Worm (Caenorhabditis elegans) whole organism, L1 larva: ENCODE results near the gene T28C6.10.

ENCODE experiments used
- C04F5.9 ChIP-seq: sonication (generic microtip); optimal IDR thresholded peaks from 2 replicates; lab custom pipeline; 2016; ENCODE audit warnings: missing genetic modification characterization, missing compliant biosample characterization
- C16A3.4 ChIP-seq: fragments of 150-350 bp; optimal IDR thresholded peaks from 2 replicates; lab custom pipeline; 2014; ENCODE audit warnings: missing biosample characterization, missing genetic modification characterization
- ceh-63 ChIP-seq: fragments of 200-800 bp; sonication (Bioruptor generic); optimal IDR thresholded peaks from 2 replicates; lab custom pipeline; 2018; ENCODE audit warnings: mild to moderate bottlenecking, missing genetic modification characterization, missing compliant biosample characterization
- ceh-82 ChIP-seq, 3 experiments: fragments of 150-350 bp in 1 of 3; sonication (generic microtip) in 2 of 3; optimal IDR thresholded peaks; 2 replicates each; lab custom pipeline; 2014 to 2017; ENCODE audit warnings: missing biosample characterization in 3 of 3, missing genetic modification characterization in 3 of 3
- ces-1 ChIP-seq: fragments of 150-350 bp; optimal IDR thresholded peaks from 2 replicates; lab custom pipeline; 2014; ENCODE audit warnings: missing biosample characterization, missing genetic modification reagents, missing genetic modification characterization
- dpl-1 ChIP-seq, 3 experiments: fragments of 150-350 bp in 2 of 3; sonication (generic microtip) in 1 of 3; optimal IDR thresholded peaks; 2 replicates each; lab custom pipeline; 2014 to 2017; ENCODE audit warnings: missing biosample characterization in 3 of 3, missing genetic modification characterization in 3 of 3, missing genetic modification reagents in 3 of 3
- efl-1 ChIP-seq, 4 experiments: fragments of 150-350 bp; optimal IDR thresholded peaks in 3 of 4; peaks in 1 of 4; 1 replicate in 1 of 4; 2 replicates in 3 of 4; lab custom pipeline; 2014; ENCODE audit warnings: missing biosample characterization in 2 of 4, missing genetic modification characterization in 2 of 4, missing genetic modification reagents in 2 of 4
- efl-3 ChIP-seq: fragments of 200-800 bp; sonication (Bioruptor generic); optimal IDR thresholded peaks from 2 replicates; lab custom pipeline; 2018; ENCODE audit warnings: mild to moderate bottlenecking, missing genetic modification characterization, missing compliant biosample characterization
- egl-27 ChIP-seq, 2 experiments: fragments of 150-350 bp in 1 of 2; sonication (generic microtip); optimal IDR thresholded peaks; 3 replicates each; lab custom pipeline; 2017 to 2018; ENCODE audit warnings: missing biosample characterization in 2 of 2, missing genetic modification characterization in 2 of 2, missing genetic modification reagents in 2 of 2
- elt-3 ChIP-seq, 6 experiments: fragments of 150-350 bp in 1 of 6; sonication (generic microtip); optimal IDR thresholded peaks; 2 replicates each; lab custom pipeline; 2017 to 2018; ENCODE audit warnings: missing biosample characterization in 6 of 6, missing genetic modification characterization in 6 of 6, inconsistent platforms in 1 of 6
- fkh-10 ChIP-seq: sonication (generic microtip); optimal IDR thresholded peaks from 2 replicates; lab custom pipeline; 2017; ENCODE audit warnings: missing biosample characterization, missing genetic modification reagents, missing genetic modification characterization
- fkh-4 ChIP-seq: sonication (generic microtip); optimal IDR thresholded peaks from 2 replicates; lab custom pipeline; 2016; ENCODE audit warnings: missing compliant biosample characterization, missing genetic modification characterization, borderline replicate concordance
- fkh-8 ChIP-seq: sonication (generic microtip); optimal IDR thresholded peaks from 2 replicates; lab custom pipeline; 2016; ENCODE audit warnings: mild to moderate bottlenecking, missing genetic modification characterization, missing compliant biosample characterization
- grh-1 ChIP-seq: fragments of 200-800 bp; sonication (Bioruptor generic); IDR thresholded peaks from 2 replicates; pipeline ENCODE4 v1.3.6; 2022; ENCODE audit warnings: missing genetic modification reagents, missing genetic modification characterization, missing compliant biosample characterization
- irx-1 ChIP-seq: sonication (generic microtip); optimal IDR thresholded peaks from 2 replicates; lab custom pipeline; 2016; ENCODE audit warnings: missing genetic modification characterization, missing compliant biosample characterization
- isw-1 ChIP-seq: fragments of 200-800 bp; sonication (Bioruptor generic); IDR thresholded peaks from 2 replicates; pipeline ENCODE4 v1.3.6; 2022; ENCODE audit warnings: missing genetic modification characterization, missing compliant biosample characterization
- jun-1 ChIP-seq: fragments of 150-350 bp; optimal IDR thresholded peaks from 2 replicates; lab custom pipeline; 2014; ENCODE audit warnings: missing biosample characterization, missing genetic modification reagents, missing genetic modification characterization
- lin-13 ChIP-seq: fragments of 150-350 bp; optimal IDR thresholded peaks from 2 replicates; lab custom pipeline; 2014; ENCODE audit warnings: missing biosample characterization, missing genetic modification reagents, missing genetic modification characterization
- lin-14 ChIP-seq: fragments of 200-800 bp; sonication (Bioruptor generic); optimal IDR thresholded peaks from 2 replicates; lab custom pipeline; 2018; ENCODE audit warnings: mild to moderate bottlenecking, missing genetic modification characterization, moderate library complexity, missing compliant biosample characterization
- lin-39 ChIP-seq: fragments of 150-350 bp; optimal IDR thresholded peaks from 2 replicates; lab custom pipeline; 2014; ENCODE audit warnings: missing biosample characterization, missing genetic modification reagents, missing genetic modification characterization
- lir-3 ChIP-seq: sonication (generic microtip); optimal IDR thresholded peaks from 2 replicates; lab custom pipeline; 2016; ENCODE audit warnings: mild to moderate bottlenecking, missing genetic modification characterization, moderate library complexity, missing compliant biosample characterization; ENCODE audit not compliant: poor library complexity
- lsy-2 ChIP-seq, 2 experiments: fragments of 150-350 bp; optimal IDR thresholded peaks; 2 replicates each; lab custom pipeline; 2014; ENCODE audit warnings: missing biosample characterization in 2 of 2, missing genetic modification characterization in 2 of 2
- mef-2 ChIP-seq: fragments of 150-350 bp; optimal IDR thresholded peaks from 2 replicates; lab custom pipeline; 2014; ENCODE audit warnings: missing biosample characterization, missing genetic modification characterization
- nhr-19 ChIP-seq: fragments of 200-800 bp; sonication (Bioruptor generic); conservative IDR thresholded peaks from 2 replicates; pipeline ENCODE4 v1.3.6; 2022; ENCODE audit warnings: missing genetic modification characterization, missing compliant biosample characterization
- nhr-237 ChIP-seq: fragments of 150-350 bp; optimal IDR thresholded peaks from 2 replicates; lab custom pipeline; 2014; ENCODE audit warnings: missing biosample characterization, missing genetic modification characterization
- nhr-28 ChIP-seq: fragments of 150-350 bp; optimal IDR thresholded peaks from 2 replicates; lab custom pipeline; 2014; ENCODE audit warnings: missing biosample characterization, missing genetic modification characterization
- nhr-47 ChIP-seq: sonication (generic microtip); optimal IDR thresholded peaks from 2 replicates; lab custom pipeline; 2016; ENCODE audit warnings: mild to moderate bottlenecking, missing genetic modification characterization, moderate library complexity, missing compliant biosample characterization
- nhr-71 ChIP-seq: sonication (generic microtip); optimal IDR thresholded peaks from 2 replicates; lab custom pipeline; 2016; ENCODE audit warnings: mild to moderate bottlenecking, missing genetic modification characterization, moderate library complexity, missing compliant biosample characterization
- nhr-76 ChIP-seq: sonication (generic microtip); optimal IDR thresholded peaks from 2 replicates; lab custom pipeline; 2017; ENCODE audit warnings: missing biosample characterization, missing genetic modification characterization
- nhr-77 ChIP-seq: fragments of 150-350 bp; optimal IDR thresholded peaks from 2 replicates; lab custom pipeline; 2014; ENCODE audit warnings: missing biosample characterization, missing genetic modification characterization
- nhr-84 ChIP-seq: sonication (generic microtip); optimal IDR thresholded peaks from 2 replicates; lab custom pipeline; 2017; ENCODE audit warnings: missing biosample characterization, missing genetic modification characterization
- rnt-1 ChIP-seq: sonication (generic microtip); optimal IDR thresholded peaks from 2 replicates; lab custom pipeline; 2016; ENCODE audit warnings: mild to moderate bottlenecking, missing genetic modification characterization, moderate library complexity, missing compliant biosample characterization
- snpc-4 ChIP-seq: fragments of 150-350 bp; optimal IDR thresholded peaks from 2 replicates; lab custom pipeline; 2014; ENCODE audit warnings: missing biosample characterization, missing genetic modification characterization
- snu-23 ChIP-seq: sonication (generic microtip); optimal IDR thresholded peaks from 2 replicates; lab custom pipeline; 2016; ENCODE audit warnings: missing genetic modification characterization, missing compliant biosample characterization
- sup-37 ChIP-seq: fragments of 200-800 bp; sonication (Bioruptor generic); optimal IDR thresholded peaks from 2 replicates; lab custom pipeline; 2018; ENCODE audit warnings: mild to moderate bottlenecking, missing genetic modification characterization, missing compliant biosample characterization
- tbx-2 ChIP-seq: sonication (generic microtip); optimal IDR thresholded peaks from 2 replicates; lab custom pipeline; 2016; ENCODE audit warnings: missing genetic modification characterization, missing compliant biosample characterization
- vab-15 ChIP-seq: sonication (generic microtip); optimal IDR thresholded peaks from 2 replicates; lab custom pipeline; 2017; ENCODE audit warnings: missing genotype, mild to moderate bottlenecking, missing genetic modification characterization, missing compliant biosample characterization
- zip-4 ChIP-seq: fragments of 200-800 bp; sonication (Bioruptor generic); optimal IDR thresholded peaks from 2 replicates; lab custom pipeline; 2018; ENCODE audit warnings: mild to moderate bottlenecking, missing genetic modification characterization, moderate library complexity, missing compliant biosample characterization
- ztf-4 ChIP-seq: fragments of 150-350 bp; optimal IDR thresholded peaks from 2 replicates; lab custom pipeline; 2014; ENCODE audit warnings: missing biosample characterization, missing genetic modification characterization

Gene T28C6.10

DNA sequence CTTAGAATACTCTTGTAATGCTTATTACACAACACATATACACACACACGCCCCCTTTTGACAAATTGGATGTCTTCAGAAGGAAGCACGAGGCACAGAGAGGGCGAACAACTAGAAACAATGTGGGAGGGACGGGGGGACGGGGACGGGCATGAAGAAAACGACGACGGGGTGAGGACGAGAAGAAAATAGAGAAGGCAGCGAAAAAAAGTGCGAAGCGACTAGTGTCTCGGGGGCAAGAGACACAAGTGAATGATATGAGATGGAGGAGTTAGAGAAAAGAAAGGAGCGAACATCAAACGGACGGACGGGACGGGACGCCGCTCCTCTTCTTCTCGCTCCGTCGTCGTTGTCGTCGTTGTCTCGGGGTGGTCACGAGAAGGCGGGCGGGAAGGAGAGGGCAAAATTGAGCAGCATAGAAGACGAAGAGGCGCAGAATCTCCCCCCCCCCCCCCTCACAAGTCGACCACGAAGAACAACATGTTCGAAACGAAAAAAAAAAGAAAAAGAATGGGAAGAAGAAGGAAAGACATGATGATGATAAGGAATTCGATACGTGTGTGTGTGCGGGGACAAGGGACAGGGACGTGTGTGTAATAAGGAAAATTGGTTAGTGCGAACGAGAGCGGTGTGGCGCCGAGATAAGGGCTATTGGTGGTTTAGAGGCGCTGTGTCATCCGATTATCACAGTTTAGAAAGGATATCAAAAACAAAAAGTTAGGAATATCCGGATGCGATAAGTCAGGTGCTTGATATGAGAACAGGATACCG is 22.7 kb upstream of the T28C6.10 start (continued):
- no peak for TF ChIP-seq mef-2 (tag; lab: Kevin White, UChicago)
- TF ChIP-seq snpc-4, result peak; percentile 21
- no peak for TF ChIP-seq nhr-28
- peak; percentile 50 for TF ChIP-seq jun-1 (tag; lab: Kevin White, UChicago)
- peak; percentile 59 for TF ChIP-seq tbx-2 (tag; lab: Kevin White, UChicago)
- TF ChIP-seq ztf-4 (tag; lab: Kevin White, UChicago), result peak; percentile 17
- peak; percentile 20 to 53 for TF ChIP-seq lsy-2 (tag; optimal IDR thresholded peaks at IDR 0.05; lab: Kevin White, UChicago)
- TF ChIP-seq nhr-19, result peak; percentile 28
- peak in 1 of 2 experiments; percentile 43 for TF ChIP-seq efl-1 (optimal IDR thresholded peaks at IDR 0.05; lab: Kevin White, UChicago)
- TF ChIP-seq efl-1 (GFP tag; optimal IDR thresholded peaks at IDR 0.05 in 1 of 2; lab: Kevin White, UChicago), result peak in 1 of 2 experiments; percentile 85
- TF ChIP-seq fkh-8, result peak; percentile 55
- peak in 1 of 2 experiments; percentile 26 for TF ChIP-seq egl-27 (tag; optimal IDR thresholded peaks at IDR 0.05; lab: Kevin White, UChicago)

DNA sequence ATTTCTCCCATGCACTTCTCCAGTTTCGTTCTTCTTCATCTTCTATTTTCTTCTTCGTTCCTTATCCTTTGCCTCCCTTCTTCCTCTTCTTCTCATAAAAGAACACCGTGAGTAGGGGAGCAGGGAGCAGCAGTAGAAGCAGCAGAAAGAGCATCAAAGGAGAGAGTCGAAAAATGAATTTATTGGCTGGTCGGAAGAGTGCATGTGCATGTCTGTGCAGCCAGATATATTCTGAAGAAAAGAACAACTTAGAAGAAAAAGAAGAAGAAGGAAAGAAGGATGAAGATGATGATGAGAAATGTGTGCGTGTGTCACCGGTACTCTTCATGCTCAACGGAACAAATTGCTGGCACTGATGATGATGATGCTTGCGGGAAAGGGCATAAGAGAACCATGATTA is 21.5 kb upstream of the T28C6.10 start:
- TF ChIP-seq lin-14 (GFP tag; lab: Kevin White, UChicago) (peak; percentile 62), ceh-82 (tag; optimal IDR thresholded peaks at IDR 0.05; lab: Kevin White, UChicago) (peak in 1 of 3 experiments; percentile 9), fkh-10 (peak; percentile 39), snu-23 (no peak), nhr-84 (tag; lab: Kevin White, UChicago) (no peak), lin-13 (GFP tag; lab: Kevin White, UChicago) (no peak)

DNA sequence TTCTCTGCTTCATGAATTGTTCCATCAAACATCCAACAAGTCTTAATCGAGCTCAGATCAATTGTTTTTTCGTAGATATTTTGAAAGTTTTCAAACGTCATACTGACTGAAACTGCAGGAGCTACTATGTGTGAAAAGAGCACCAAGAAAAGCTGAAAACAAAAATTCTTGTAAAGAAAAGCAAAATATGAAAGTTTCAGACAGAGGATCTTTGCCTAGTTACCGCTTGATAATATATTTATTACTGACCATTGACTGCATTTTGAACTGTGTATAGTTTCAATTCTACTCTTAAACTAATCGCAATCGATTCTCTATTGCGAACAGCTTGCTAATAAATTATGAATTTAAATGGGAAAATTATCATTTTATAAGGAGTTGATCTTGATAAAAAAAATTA is 19.5 kb upstream of the T28C6.10 start, which contains the start of gene clec-182:
Gene clec-182, minus strand, starts transcription at position 101 of the 400 bp plus-strand sequence.
- TF ChIP-seq lin-13 (GFP tag; lab: Kevin White, UChicago), result no peak
- TF ChIP-seq fkh-10, result no peak
- no peak for TF ChIP-seq snpc-4
- TF ChIP-seq nhr-84 (tag; lab: Kevin White, UChicago), result no peak
- no peak for TF ChIP-seq nhr-237 (tag; lab: Kevin White, UChicago)
- TF ChIP-seq elt-3 (tag; optimal IDR thresholded peaks at IDR 0.05; lab: Kevin White, UChicago), result no peak
- no peak for TF ChIP-seq ceh-63 (GFP tag; lab: Kevin White, UChicago)
- no peak for TF ChIP-seq sup-37 (GFP tag; lab: Kevin White, UChicago)
- TF ChIP-seq C16A3.4, result no peak
- no peak for TF ChIP-seq isw-1 (GFP tag; lab: Robert Waterston, UW)
- TF ChIP-seq lin-39 (tag; lab: Kevin White, UChicago), result no peak
- no peak for TF ChIP-seq grh-1 (GFP tag; lab: Robert Waterston, UW)
- no peak for TF ChIP-seq C04F5.9 (tag; lab: Kevin White, UChicago)
- no peak for TF ChIP-seq efl-3 (GFP tag; lab: Kevin White, UChicago)
- no peak for TF ChIP-seq ces-1 (GFP tag; lab: Kevin White, UChicago)
- TF ChIP-seq fkh-4 (tag; lab: Kevin White, UChicago), result no peak
- no peak for TF ChIP-seq zip-4
- TF ChIP-seq nhr-76 (tag; lab: Kevin White, UChicago), result no peak
- TF ChIP-seq, all 84 proteins: peak for 0

DNA sequence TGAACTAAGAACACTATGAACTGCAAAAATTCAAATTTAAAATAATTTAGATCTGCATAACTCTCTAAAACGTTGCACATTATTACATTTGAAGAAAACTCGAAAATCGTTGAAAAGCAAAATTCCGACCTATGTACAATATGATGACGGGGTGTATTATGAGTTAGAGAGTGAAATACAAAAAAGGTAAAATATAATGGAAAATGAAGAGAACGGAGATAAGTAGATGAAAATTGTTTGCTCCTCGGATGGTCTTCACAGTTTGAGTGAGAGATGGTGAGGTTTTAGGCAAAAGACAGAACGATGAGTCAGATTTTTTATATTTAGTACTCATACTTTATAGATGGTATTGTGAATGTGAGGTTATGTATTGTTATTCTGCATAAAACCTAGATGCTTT is 10.4 kb upstream of the T28C6.10 start:
- TF ChIP-seq nhr-47 (tag; lab: Kevin White, UChicago) (no peak), nhr-77 (tag; lab: Kevin White, UChicago) (peak; percentile 4)

DNA sequence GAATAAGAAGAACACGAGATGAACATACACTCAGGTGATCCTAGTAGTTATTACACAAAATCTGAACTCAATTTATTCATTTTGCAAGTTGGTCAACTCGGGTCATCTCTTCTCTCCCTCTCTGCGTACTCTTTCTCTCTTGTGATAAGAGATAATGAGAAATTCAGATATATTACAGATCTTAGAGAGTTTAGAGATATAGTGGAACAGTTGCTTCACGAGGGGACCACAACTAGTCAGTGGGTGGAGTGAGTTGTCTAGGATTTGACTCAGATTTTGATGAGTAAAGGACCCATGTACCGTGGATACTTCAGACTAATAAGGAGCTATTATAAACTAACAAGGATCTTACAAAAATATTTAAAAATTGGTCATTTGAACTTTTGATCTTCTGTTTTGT is 4.1 kb upstream of the T28C6.10 start, which contains the start of gene exc-5:
Gene exc-5, minus strand, starts transcription at position 57 of the 400 bp plus-strand sequence.
- TF ChIP-seq snu-23 (peak; percentile 12), nhr-19 (peak; percentile 42), vab-15 (no peak), lin-14 (GFP tag; lab: Kevin White, UChicago) (peak; percentile 60), lsy-2 (tag; optimal IDR thresholded peaks at IDR 0.05; lab: Kevin White, UChicago) (peak; percentile 0 to 57), lir-3 (peak; percentile 27), rnt-1 (tag; lab: Kevin White, UChicago) (peak; percentile 56), irx-1 (no peak), mef-2 (tag; lab: Kevin White, UChicago) (no peak), dpl-1 (GFP tag; optimal IDR thresholded peaks at IDR 0.05; lab: Kevin White, UChicago) (no peak), efl-1 (optimal IDR thresholded peaks at IDR 0.05; lab: Kevin White, UChicago) (peak; percentile 15 to 18), efl-1 (GFP tag; optimal IDR thresholded peaks at IDR 0.05 in 1 of 2; lab: Kevin White, UChicago) (peak in 1 of 2 experiments; percentile 52), nhr-71 (tag; lab: Kevin White, UChicago) (peak; percentile 66), lin-39 (tag; lab: Kevin White, UChicago) (peak; percentile 16)
